Fruit fly (Drosophila melanogaster): ENCODE results near the gene Ddr.

The Ddr gene

dm6 chr2L:6210818-6211217 lies 42.1 kb upstream of the Ddr start (continued):
- peak; percentile 12 for TF ChIP-seq Ssrp (tag; optimal IDR thresholded peaks at IDR 0.05)
- TF ChIP-seq CG13424 (tag; optimal IDR thresholded peaks at IDR 0.05) = peak; percentile 28
- peak; percentile 6 for TF ChIP-seq CG7839 (tag; optimal IDR thresholded peaks at IDR 0.05)
- peak; percentile 33 for TF ChIP-seq CG12391 (tag; optimal IDR thresholded peaks at IDR 0.05)
- peak; percentile 38 for TF ChIP-seq zf30C (GFP tag; optimal IDR thresholded peaks at IDR 0.05)
- 0 out of 3 replicates have a peak, but pooled peaks have one; percentile 18 for TF ChIP-seq row (GFP tag; IDR thresholded peaks at IDR 0.05)
- no peak for TF ChIP-seq schlank (tag; optimal IDR thresholded peaks at IDR 0.05)
- peak; percentile 11 for TF ChIP-seq nmo (GFP tag; optimal IDR thresholded peaks at IDR 0.05)
- peak; percentile 38 for TF ChIP-seq phol (tag; optimal IDR thresholded peaks at IDR 0.05)
- TF ChIP-seq bsh (GFP tag; optimal IDR thresholded peaks at IDR 0.05) = peak in 1 of 2 experiments; percentile 8

- TF ChIP-seq Chrac-16 (GFP tag; optimal IDR thresholded peaks at IDR 0.05) = no peak
- TF ChIP-seq CG8089 (GFP tag; optimal IDR thresholded peaks at IDR 0.05) = no peak
- TF ChIP-seq Hr51 (GFP tag; optimal IDR thresholded peaks at IDR 0.05) = no peak
- peak; percentile 33; the same call in 1 of the 2 replicates for TF ChIP-seq sob (GFP tag; IDR thresholded peaks at IDR 0.05)
- peak; percentile 1 for TF ChIP-seq unpg (GFP tag; optimal IDR thresholded peaks at IDR 0.05)
- no peak for TF ChIP-seq zen (tag; optimal IDR thresholded peaks at IDR 0.05)
- peak; percentile 19 for TF ChIP-seq caup (GFP tag; optimal IDR thresholded peaks at IDR 0.05; ENCODE audit: severe bottlenecking)
- TF ChIP-seq CG5180 (GFP tag; optimal IDR thresholded peaks at IDR 0.05) = no peak
- no peak for TF ChIP-seq Bteb2 (GFP tag; optimal IDR thresholded peaks at IDR 0.05)
- TF ChIP-seq hb (GFP tag; IDR thresholded peaks at IDR 0.05; ENCODE audit: partially characterized antibody) = no peak
- peak; percentile 65 for TF ChIP-seq Med (GFP tag)
- peak; percentile 1 for TF ChIP-seq Meics (GFP tag; optimal IDR thresholded peaks at IDR 0.05)
- peak; percentile 7 for TF ChIP-seq sens (GFP tag)
- no peak for TF ChIP-seq tio (GFP tag; optimal IDR thresholded peaks at IDR 0.05)
- TF ChIP-seq CG15601 (tag; optimal IDR thresholded peaks at IDR 0.05) = no peak
- TF ChIP-seq Rfx (GFP tag; IDR thresholded peaks at IDR 0.05) = peak; percentile 52; the same call in 1 of the 2 replicates
- TF ChIP-seq CG11504 (tag; optimal IDR thresholded peaks at IDR 0.05) = no peak
- TF ChIP-seq bcd (GFP tag; optimal IDR thresholded peaks at IDR 0.05) = no peak
- peak; percentile 10 for TF ChIP-seq CG15269 (tag; optimal IDR thresholded peaks at IDR 0.05)
- TF ChIP-seq CG1832 (GFP tag; optimal IDR thresholded peaks at IDR 0.05) = no peak
- no peak for TF ChIP-seq CG8290 (GFP tag; optimal IDR thresholded peaks at IDR 0.05)
- peak in 1 of 2 experiments; percentile 29 for TF ChIP-seq CG8290 (tag; optimal IDR thresholded peaks at IDR 0.05)
- no peak for TF ChIP-seq Jarid2 (GFP tag; optimal IDR thresholded peaks at IDR 0.05)
- TF ChIP-seq CG9817 (tag; optimal IDR thresholded peaks at IDR 0.05) = peak; percentile 2
- no peak for TF ChIP-seq bsh (GFP tag; optimal IDR thresholded peaks at IDR 0.05)
- TF ChIP-seq CG9437 (GFP tag; optimal IDR thresholded peaks at IDR 0.05) = no peak
- TF ChIP-seq ssp (GFP tag; IDR thresholded peaks at IDR 0.05) = no peak
- TF ChIP-seq CG7987 (GFP tag; optimal IDR thresholded peaks at IDR 0.05) = no peak
- peak; percentile 3 for TF ChIP-seq PHDP (tag; optimal IDR thresholded peaks at IDR 0.05)
- peak; percentile 15 for TF ChIP-seq CG15514 (GFP tag; optimal IDR thresholded peaks at IDR 0.05)
- TF ChIP-seq Eip74EF (GFP tag; optimal IDR thresholded peaks at IDR 0.05) = peak in 1 of 2 experiments; percentile 2
- TF ChIP-seq lab (GFP tag; optimal IDR thresholded peaks at IDR 0.05) = peak; percentile 5
- TF ChIP-seq sim (GFP tag; IDR thresholded peaks at IDR 0.05) = no peak
- no peak for TF ChIP-seq dan (GFP tag; IDR thresholded peaks at IDR 0.05)
- TF ChIP-seq pb (GFP tag; optimal IDR thresholded peaks at IDR 0.05) = no peak
- TF ChIP-seq CG3281 (GFP tag; optimal IDR thresholded peaks at IDR 0.05) = peak; percentile 37
- no peak for TF ChIP-seq CG9932 (GFP tag; IDR thresholded peaks at IDR 0.05)
- no peak for TF ChIP-seq CG17912 (GFP tag; optimal IDR thresholded peaks at IDR 0.05)
- TF ChIP-seq fd3F (GFP tag; optimal IDR thresholded peaks at IDR 0.05) = peak; percentile 56
These were observed 41.4 kb upstream of the Ddr start for dm6 chr2L:6211555-6211954.

Measured in whole organism, embryonic.